Worm (Caenorhabditis elegans) whole organism, L1 larva: ENCODE measurements around the gene spex-3.

ENCODE experiments used
- ceh-90 ChIP-seq: sonication (generic microtip); optimal IDR thresholded peaks from 2 replicates; lab custom pipeline; 2016; ENCODE audit warnings: missing genetic modification characterization, missing compliant biosample characterization
- nhr-237 ChIP-seq: fragments of 150-350 bp; optimal IDR thresholded peaks from 2 replicates; lab custom pipeline; 2014; ENCODE audit warnings: missing biosample characterization, missing genetic modification characterization

DNA sequence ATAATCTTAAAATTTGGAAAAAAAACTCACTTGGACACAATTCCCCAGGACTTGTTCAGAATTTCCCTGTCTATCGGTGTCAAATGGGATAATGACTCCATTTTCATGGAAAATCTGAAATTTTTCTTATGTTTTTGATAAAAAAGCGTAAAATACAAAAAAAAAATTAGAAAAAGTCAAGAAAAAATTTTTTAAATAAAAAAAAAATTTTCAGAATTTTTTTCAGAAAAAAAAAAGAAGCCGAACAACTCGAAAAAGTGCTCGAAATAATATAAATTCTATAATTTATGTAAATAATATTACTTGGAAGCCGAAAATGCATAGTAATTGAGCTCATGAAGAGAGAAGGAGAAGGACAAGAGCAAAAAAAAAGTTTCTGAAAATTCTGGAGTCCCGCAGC, 33.7 kb downstream of the spex-3 start, which contains the start of gene glb-30:
- TF ChIP-seq ceh-90 (tag; lab: Kevin White, UChicago) (no peak), nhr-237 (tag; lab: Kevin White, UChicago) (no peak)
